Fruit fly (Drosophila melanogaster): ENCODE results near the gene Arl1.
A peak's percentile ranks its signal among the peaks of the same experiment; 100 is the strongest.

Arl1 gene

DNA sequence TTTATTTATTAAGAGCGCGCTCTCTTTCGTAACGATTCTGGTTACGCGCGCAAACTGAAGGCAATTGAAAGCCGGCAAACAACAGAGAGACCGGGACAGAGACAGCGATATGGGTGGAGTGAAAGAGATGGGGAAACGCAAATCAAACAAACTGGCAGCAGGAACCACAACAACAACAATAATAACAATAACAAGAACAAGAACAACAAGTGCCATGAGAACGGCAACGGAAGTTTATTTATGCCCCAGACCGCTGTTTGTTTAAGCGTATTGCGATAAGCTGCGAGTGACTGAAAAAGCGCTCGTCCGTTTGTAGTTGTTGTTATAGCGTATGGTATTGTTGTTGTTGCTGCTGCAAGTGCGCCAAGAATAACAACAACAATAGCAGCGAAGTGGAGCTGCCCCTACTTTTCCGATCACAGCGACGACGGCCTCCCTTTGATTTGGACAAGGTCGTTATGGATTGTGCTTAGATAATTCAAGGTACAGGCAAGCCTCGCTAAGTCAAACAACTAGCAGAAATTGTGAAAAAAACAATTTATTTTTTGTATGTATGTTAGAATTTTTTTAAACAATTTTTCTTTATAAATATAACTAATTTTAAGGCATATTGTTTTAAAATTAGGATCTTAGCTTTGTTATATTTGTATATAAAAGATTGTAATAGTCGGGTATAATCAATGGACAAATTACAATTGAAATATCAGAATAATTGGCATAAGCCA lies 43.3 kb downstream of the Arl1 start (continued):
- TF ChIP-seq CG2678 (tag; optimal IDR thresholded peaks at IDR 0.05), result peak; percentile 61
- no peak for TF ChIP-seq CG8478 (optimal IDR thresholded peaks at IDR 0.05)
- peak; percentile 33 to 68 for TF ChIP-seq Hr51 (GFP tag; optimal IDR thresholded peaks at IDR 0.05)
- TF ChIP-seq p53 (GFP tag; optimal IDR thresholded peaks at IDR 0.05), result peak; percentile 27
- TF ChIP-seq esg (GFP tag; conservative IDR thresholded peaks at IDR 0.05), result no peak
- peak; percentile 9 for TF ChIP-seq Sox102F (GFP tag; optimal IDR thresholded peaks at IDR 0.05)
- TF ChIP-seq pfk (GFP tag; optimal IDR thresholded peaks at IDR 0.05), result peak; percentile 60
- TF ChIP-seq Dip3 (GFP tag; optimal IDR thresholded peaks at IDR 0.05), result no peak
- peak; percentile 61; the same call in 1 of the 2 replicates for TF ChIP-seq CG1024 (GFP tag; IDR thresholded peaks at IDR 0.05)
- TF ChIP-seq Opbp (GFP tag; IDR thresholded peaks at IDR 0.05; ENCODE audit: partially characterized antibody), result 0 out of 3 replicates have a peak, but pooled peaks have one; percentile 30
- TF ChIP-seq CG1603 (tag; optimal IDR thresholded peaks at IDR 0.05), result peak; percentile 77
- 0 out of 3 replicates have a peak, but pooled peaks have one; percentile 55 for TF ChIP-seq sr (GFP tag; IDR thresholded peaks at IDR 0.05)
- TF ChIP-seq knrl (GFP tag; IDR thresholded peaks at IDR 0.05; ENCODE audit: partially characterized antibody), result no peak
- TF ChIP-seq gt (GFP tag; IDR thresholded peaks at IDR 0.05), result no peak
- TF ChIP-seq CG5180 (GFP tag; optimal IDR thresholded peaks at IDR 0.05), result peak; percentile 53
- peak; percentile 23; the same call in 1 of the 2 replicates for TF ChIP-seq Nf-YA (GFP tag; IDR thresholded peaks at IDR 0.05)
- peak; percentile 45 for TF ChIP-seq cato (GFP tag; optimal IDR thresholded peaks at IDR 0.05; ENCODE audit: borderline replicate concordance)
- TF ChIP-seq CG10321 (GFP tag; IDR thresholded peaks at IDR 0.05), result peak; percentile 65
- TF ChIP-seq CG7786 (GFP tag; optimal IDR thresholded peaks at IDR 0.05), result peak; percentile 24
- TF ChIP-seq croc (GFP tag; conservative IDR thresholded peaks at IDR 0.05), result peak; percentile 34; the same call in 1 of the 3 replicates
- TF ChIP-seq gsb-n (tag; optimal IDR thresholded peaks at IDR 0.05), result peak; percentile 55
- peak; percentile 48 for TF ChIP-seq CG18476 (GFP tag; optimal IDR thresholded peaks at IDR 0.05)
- TF ChIP-seq CG7928 (GFP tag; optimal IDR thresholded peaks at IDR 0.05), result no peak
- TF ChIP-seq cad (GFP tag; optimal IDR thresholded peaks at IDR 0.05), result no peak
- no peak for TF ChIP-seq CG14667 (GFP tag; IDR thresholded peaks at IDR 0.05)
- peak; percentile 30 to 54 for TF ChIP-seq chif (GFP tag; optimal IDR thresholded peaks at IDR 0.05)
- TF ChIP-seq H2.0 (GFP tag; IDR thresholded peaks at IDR 0.05), result no peak
- peak; percentile 62 for TF ChIP-seq CG17385 (GFP tag; optimal IDR thresholded peaks at IDR 0.05)
- no peak for TF ChIP-seq CG3847 (GFP tag; IDR thresholded peaks at IDR 0.05)
- no peak; the same call in 1 of the 2 replicates for TF ChIP-seq CG5953 (GFP tag; IDR thresholded peaks at IDR 0.05)
- TF ChIP-seq ci (GFP tag; IDR thresholded peaks at IDR 0.05), result peak; percentile 87
- no peak for TF ChIP-seq CG11696 (GFP tag; IDR thresholded peaks at IDR 0.05)
- TF ChIP-seq CG7271 (tag; optimal IDR thresholded peaks at IDR 0.05), result peak; percentile 7
- peak; percentile 5 for TF ChIP-seq CG10979 (tag; optimal IDR thresholded peaks at IDR 0.05)
- TF ChIP-seq Antp (GFP tag; optimal IDR thresholded peaks at IDR 0.05), result peak; percentile 55
- no peak for TF ChIP-seq CG6791 (GFP tag; IDR thresholded peaks at IDR 0.05; ENCODE audit: partially characterized antibody)
- no peak; the same call in 1 of the 2 replicates for TF ChIP-seq Rfx (GFP tag; IDR thresholded peaks at IDR 0.05)
- peak; percentile 37; the same call in 1 of the 3 replicates for TF ChIP-seq CG11093 (GFP tag; IDR thresholded peaks at IDR 0.05)
- peak; percentile 80 for TF ChIP-seq grn (GFP tag; optimal IDR thresholded peaks at IDR 0.05)
- TF ChIP-seq zfh1 (GFP tag; IDR thresholded peaks at IDR 0.05), result peak; percentile 73; the same call in 2 of the 3 replicates
- TF ChIP-seq Max (GFP tag; optimal IDR thresholded peaks at IDR 0.05), result no peak
- peak; percentile 78 for TF ChIP-seq CG11723 (GFP tag; optimal IDR thresholded peaks at IDR 0.05)
- TF ChIP-seq CG34376 (GFP tag; optimal IDR thresholded peaks at IDR 0.05), result peak; percentile 64
- peak; percentile 18 for TF ChIP-seq da (GFP tag; optimal IDR thresholded peaks at IDR 0.05)
- TF ChIP-seq CG1529 (GFP tag; optimal IDR thresholded peaks at IDR 0.05), result peak; percentile 79
- peak; percentile 61; the same call in 1 of the 3 replicates for TF ChIP-seq Optix (GFP tag; IDR thresholded peaks at IDR 0.05)
- TF ChIP-seq CG17328 (GFP tag; IDR thresholded peaks at IDR 0.05), result peak; percentile 57
- TF ChIP-seq BtbVII (GFP tag; optimal IDR thresholded peaks at IDR 0.05), result peak; percentile 65
- TF ChIP-seq crc (GFP tag; optimal IDR thresholded peaks at IDR 0.05), result no peak
